Worm (Caenorhabditis elegans): ENCODE results near the gene B0496.11.
A peak's percentile ranks its signal among the peaks of the same experiment; 100 is the strongest.

Gene B0496.11

ce11 chrIV:7433858-7434257 is at the start of gene B0496.11:
Gene B0496.11, minus strand, starts transcription at chrIV:7433958.
- no peak for TF ChIP-seq fkh-4 (tag; optimal IDR thresholded peaks at IDR 0.05; ENCODE audit: borderline replicate concordance)
- TF ChIP-seq aly-2 (tag; optimal IDR thresholded peaks at IDR 0.05) = no peak
- no peak for TF ChIP-seq nhr-11 (tag; optimal IDR thresholded peaks at IDR 0.05)
- TF ChIP-seq hlh-4 (tag; optimal IDR thresholded peaks at IDR 0.05) = no peak
- no peak for TF ChIP-seq nhr-12 (tag; optimal IDR thresholded peaks at IDR 0.05)
- no peak for TF ChIP-seq fkh-8 (tag; optimal IDR thresholded peaks at IDR 0.05)
- TF ChIP-seq mdl-1 (tag; optimal IDR thresholded peaks at IDR 0.05) = no peak
- no peak for TF ChIP-seq sup-37 (GFP tag; optimal IDR thresholded peaks at IDR 0.05)
- no peak for TF ChIP-seq snu-23 (GFP tag; optimal IDR thresholded peaks at IDR 0.05)
- no peak for TF ChIP-seq mab-9 (GFP tag; IDR thresholded peaks at IDR 0.05)

- TF ChIP-seq F16B12.6 (tag; optimal IDR thresholded peaks at IDR 0.05) (no peak), irx-1 (tag; optimal IDR thresholded peaks at IDR 0.05) (no peak), alr-1 (tag; optimal IDR thresholded peaks at IDR 0.05; ENCODE audit: borderline replicate concordance) (no peak), skn-1 (tag; optimal IDR thresholded peaks at IDR 0.05) (peak; percentile 3), pax-3 (tag; optimal IDR thresholded peaks at IDR 0.05) (no peak), zag-1 (tag; optimal IDR thresholded peaks at IDR 0.05) (no peak), dpl-1 (GFP tag; optimal IDR thresholded peaks at IDR 0.05) (peak; percentile 31 to 84 (median 73)), lsy-2 (tag; optimal IDR thresholded peaks at IDR 0.05) (peak in 1 of 2 experiments; percentile 69), mab-9 (GFP tag; IDR thresholded peaks at IDR 0.05) (no peak), xbp-1 (tag; optimal IDR thresholded peaks at IDR 0.05) (no peak), jun-1 (tag; optimal IDR thresholded peaks at IDR 0.05) (no peak), C34B4.2 (tag; optimal IDR thresholded peaks at IDR 0.05) (no peak), lin-35 (GFP tag; optimal IDR thresholded peaks at IDR 0.05) (peak; percentile 63 to 89), efl-1 (optimal IDR thresholded peaks at IDR 0.05) (peak; percentile 65 to 72), efl-1 (GFP tag; optimal IDR thresholded peaks at IDR 0.05 in 1 of 2) (peak; percentile 79 to 97), ceh-90 (tag; optimal IDR thresholded peaks at IDR 0.05) (no peak), lin-13 (GFP tag; optimal IDR thresholded peaks at IDR 0.05) (no peak), nhr-11 (tag; optimal IDR thresholded peaks at IDR 0.05) (no peak), fkh-4 (tag; optimal IDR thresholded peaks at IDR 0.05; ENCODE audit: borderline replicate concordance) (no peak), mef-2 (tag; optimal IDR thresholded peaks at IDR 0.05) (no peak)
Measured at ce11 chrIV:7478134-7478533, 44.4 kb upstream of the B0496.11 start, which contains the start of gene rod-1. Gene rod-1, plus strand, starts transcription at chrIV:7478452.

- TF ChIP-seq blmp-1 (tag; optimal IDR thresholded peaks at IDR 0.05) (no peak), dpl-1 (GFP tag; optimal IDR thresholded peaks at IDR 0.05) (no peak), snpc-4 (tag; optimal IDR thresholded peaks at IDR 0.05) (no peak), nhr-71 (tag; optimal IDR thresholded peaks at IDR 0.05) (no peak), jun-1 (tag; optimal IDR thresholded peaks at IDR 0.05) (no peak), nhr-47 (tag; optimal IDR thresholded peaks at IDR 0.05) (no peak), unc-30 (tag; optimal IDR thresholded peaks at IDR 0.05) (no peak), pax-3 (tag; optimal IDR thresholded peaks at IDR 0.05) (no peak), snu-23 (GFP tag; optimal IDR thresholded peaks at IDR 0.05) (no peak), rnt-1 (tag; optimal IDR thresholded peaks at IDR 0.05) (no peak), ztf-11 (tag; optimal IDR thresholded peaks at IDR 0.05) (no peak), C34B4.2 (tag; optimal IDR thresholded peaks at IDR 0.05) (no peak), nhr-84 (tag; optimal IDR thresholded peaks at IDR 0.05) (no peak), mdl-1 (tag; optimal IDR thresholded peaks at IDR 0.05) (no peak), F16B12.6 (tag; optimal IDR thresholded peaks at IDR 0.05) (no peak), lir-3 (tag; optimal IDR thresholded peaks at IDR 0.05; ENCODE audit: poor library complexity) (no peak), fkh-4 (tag; optimal IDR thresholded peaks at IDR 0.05; ENCODE audit: borderline replicate concordance) (no peak), nhr-12 (tag; optimal IDR thresholded peaks at IDR 0.05) (no peak)
Measured at ce11 chrIV:7477697-7478096, 43.9 kb upstream of the B0496.11 start.

ce11 chrIV:7477197-7477596 is 43.4 kb upstream of the B0496.11 start, which contains the start of gene pycr-4:
Gene pycr-4, minus strand, starts transcription at chrIV:7477297.
- TF ChIP-seq dpl-1 (GFP tag; optimal IDR thresholded peaks at IDR 0.05) (peak in 1 of 3 experiments; percentile 14), ztf-4 (tag; optimal IDR thresholded peaks at IDR 0.05) (no peak), ces-1 (GFP tag; optimal IDR thresholded peaks at IDR 0.05) (no peak), lin-35 (GFP tag; optimal IDR thresholded peaks at IDR 0.05) (peak in 1 of 2 experiments; percentile 15), efl-1 (optimal IDR thresholded peaks at IDR 0.05) (peak; percentile 42 to 44), efl-1 (GFP tag; optimal IDR thresholded peaks at IDR 0.05 in 1 of 2) (peak in 1 of 2 experiments; percentile 72), pax-3 (tag; optimal IDR thresholded peaks at IDR 0.05) (no peak), egl-27 (tag; optimal IDR thresholded peaks at IDR 0.05) (no peak)
